Fruit fly (Drosophila melanogaster): ENCODE measurements around the gene CG6978.

The CG6978 gene

DNA sequence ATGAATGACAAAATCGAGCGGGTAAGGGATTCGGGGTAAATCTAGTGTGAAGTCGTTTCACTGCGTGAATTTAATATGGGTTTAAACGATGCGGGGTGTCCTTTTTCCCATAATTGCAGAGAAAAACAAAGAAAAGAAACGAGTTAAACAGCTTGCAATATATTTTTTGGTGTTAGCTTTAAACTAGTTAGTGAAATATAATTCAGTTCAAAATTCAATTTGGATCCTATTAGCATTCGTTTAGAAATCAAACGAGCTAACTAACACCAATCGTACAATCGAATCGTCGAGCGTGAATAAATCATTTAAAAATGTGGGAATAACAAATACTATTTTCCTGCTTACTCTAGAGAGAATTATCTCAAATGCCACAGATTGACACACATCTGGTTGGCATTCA, at the start of gene CG6978:
Gene CG6978, plus strand, starts transcription at position 301 of the 400 bp plus-strand sequence.
- TF ChIP-seq CG11723 (GFP tag; optimal IDR thresholded peaks at IDR 0.05): no peak
- TF ChIP-seq Atf3 (GFP tag; optimal IDR thresholded peaks at IDR 0.05): no peak
- TF ChIP-seq CG5245 (GFP tag; optimal IDR thresholded peaks at IDR 0.05): no peak
- TF ChIP-seq Awh (GFP tag; IDR thresholded peaks at IDR 0.05): no peak
- TF ChIP-seq gcm (GFP tag; optimal IDR thresholded peaks at IDR 0.05): no peak
- no peak for TF ChIP-seq CG6175 (GFP tag; IDR thresholded peaks at IDR 0.05)
- TF ChIP-seq so (GFP tag; IDR thresholded peaks at IDR 0.05): no peak
- no peak for TF ChIP-seq CG32772 (GFP tag; IDR thresholded peaks at IDR 0.05)
- TF ChIP-seq CG4820 (GFP tag; optimal IDR thresholded peaks at IDR 0.05): no peak

DNA sequence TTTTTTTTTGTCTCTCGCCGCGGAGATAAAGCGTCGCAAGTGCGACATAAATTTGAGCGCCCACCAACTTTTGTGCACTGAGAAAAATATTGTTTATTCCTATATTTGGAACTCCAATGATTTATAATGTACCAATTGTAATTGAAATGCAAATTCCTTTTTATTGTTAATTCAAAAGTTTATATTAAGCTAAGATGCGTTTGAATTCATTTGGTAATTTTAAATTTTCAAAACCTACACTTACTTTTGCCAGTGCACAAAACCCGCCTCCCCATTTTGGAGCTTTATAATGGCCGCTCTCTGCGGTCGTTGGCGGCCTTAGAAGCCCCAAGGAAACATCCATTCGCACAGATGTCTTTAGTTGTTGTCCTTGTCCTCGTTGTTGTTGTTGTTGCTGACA, 21.6 kb upstream of the CG6978 start:
- TF ChIP-seq nmo (GFP tag; optimal IDR thresholded peaks at IDR 0.05) (peak; percentile 30), CG13296 (GFP tag; optimal IDR thresholded peaks at IDR 0.05) (peak; percentile 38), CG12391 (tag; optimal IDR thresholded peaks at IDR 0.05) (peak; percentile 28), Hsf (GFP tag; optimal IDR thresholded peaks at IDR 0.05) (peak; percentile 6), ranshi (GFP tag; IDR thresholded peaks at IDR 0.05) (peak; percentile 37; the same call in 1 of the 2 replicates), chif (GFP tag; optimal IDR thresholded peaks at IDR 0.05) (peak in 1 of 2 experiments; percentile 25), CG30403 (GFP tag; optimal IDR thresholded peaks at IDR 0.05) (peak; percentile 43), CG14667 (GFP tag; IDR thresholded peaks at IDR 0.05) (no peak), yki (optimal IDR thresholded peaks at IDR 0.05) (no peak), CG9215 (GFP tag; IDR thresholded peaks at IDR 0.05) (0 out of 2 replicates have a peak, but pooled peaks have one; percentile 6), CkIIα-i1 (GFP tag; IDR thresholded peaks at IDR 0.05) (no peak), CG10147 (GFP tag; optimal IDR thresholded peaks at IDR 0.05) (peak; percentile 35), CG4404 (GFP tag; IDR thresholded peaks at IDR 0.05) (no peak), CG6813 (GFP tag; optimal IDR thresholded peaks at IDR 0.05) (no peak), H2.0 (GFP tag; IDR thresholded peaks at IDR 0.05) (peak; percentile 20; the same call in 1 of the 2 replicates), Atf6 (GFP tag; IDR thresholded peaks at IDR 0.05) (peak; percentile 28; the same call in 1 of the 2 replicates), CG2120 (GFP tag; optimal IDR thresholded peaks at IDR 0.05) (peak; percentile 54), nerfin-2 (GFP tag; IDR thresholded peaks at IDR 0.05; ENCODE audit: partially characterized antibody) (no peak), her (GFP tag; optimal IDR thresholded peaks at IDR 0.05) (no peak), CG9932 (GFP tag; IDR thresholded peaks at IDR 0.05) (0 out of 2 replicates have a peak, but pooled peaks have one; percentile 25), dysf (GFP tag; IDR thresholded peaks at IDR 0.05) (0 out of 3 replicates have a peak, but pooled peaks have one; percentile 23), CG9437 (GFP tag; optimal IDR thresholded peaks at IDR 0.05) (peak; percentile 22), Meics (GFP tag; optimal IDR thresholded peaks at IDR 0.05) (peak; percentile 45), ttk (GFP tag; IDR thresholded peaks at IDR 0.05) (peak; percentile 28; the same call in 1 of the 2 replicates), ATbp (GFP tag; optimal IDR thresholded peaks at IDR 0.05) (peak; percentile 20), CG17829 (tag; optimal IDR thresholded peaks at IDR 0.05) (no peak), CG7786 (GFP tag; optimal IDR thresholded peaks at IDR 0.05) (no peak), wdn (GFP tag; IDR thresholded peaks at IDR 0.05) (0 out of 2 replicates have a peak, but pooled peaks have one; percentile 4), sisA (GFP tag; IDR thresholded peaks at IDR 0.05) (0 out of 2 replicates have a peak, but pooled peaks have one; percentile 18), Med (GFP tag) (peak; percentile 83), Sox102F (GFP tag; optimal IDR thresholded peaks at IDR 0.05) (peak; percentile 54), CG11093 (GFP tag; IDR thresholded peaks at IDR 0.05) (0 out of 3 replicates have a peak, but pooled peaks have one; percentile 25), Aef1 (GFP tag; IDR thresholded peaks at IDR 0.05) (peak; percentile 30; the same call in 1 of the 3 replicates), CG7839 (tag; optimal IDR thresholded peaks at IDR 0.05) (peak; percentile 32), Blimp-1 (GFP tag; optimal IDR thresholded peaks at IDR 0.05) (peak; percentile 26), cwo (GFP tag; optimal IDR thresholded peaks at IDR 0.05) (peak; percentile 11), run (tag; optimal IDR thresholded peaks at IDR 0.05) (no peak), Ssrp (tag; optimal IDR thresholded peaks at IDR 0.05) (no peak), fd96Cb (tag; optimal IDR thresholded peaks at IDR 0.05) (peak; percentile 11), CG11504 (tag; optimal IDR thresholded peaks at IDR 0.05) (peak; percentile 67), CG32532 (GFP tag; IDR thresholded peaks at IDR 0.05) (peak; percentile 24; the same call in 1 of the 2 replicates)

All from whole organism, embryonic.